Fruit fly (Drosophila melanogaster): ENCODE results near the gene ppk16.

Gene ppk16

DNA sequence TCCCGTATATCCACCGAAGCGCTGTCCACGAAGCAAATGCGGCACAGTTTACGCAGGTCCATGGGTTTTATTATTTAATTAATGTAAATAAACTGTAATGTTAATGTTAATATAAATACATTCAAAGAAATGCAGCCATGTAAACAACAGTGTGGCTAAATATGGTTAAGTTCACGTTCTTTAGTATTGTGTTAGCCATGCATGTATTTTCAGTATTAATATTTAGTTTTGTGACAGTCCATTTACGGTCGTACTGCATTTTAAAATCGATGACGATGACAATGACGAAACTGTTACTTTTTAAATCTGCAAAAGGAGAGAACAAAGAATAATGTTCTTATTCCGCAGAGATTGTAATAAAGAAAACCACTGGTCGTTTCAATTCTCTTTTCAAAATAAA is 18.1 kb upstream of the ppk16 start, which contains the start of gene CG13123 (continued):
- no peak for TF ChIP-seq CG2875 (GFP tag; optimal IDR thresholded peaks at IDR 0.05)
- TF ChIP-seq sc (optimal IDR thresholded peaks at IDR 0.05): no peak
- no peak for TF ChIP-seq sc (GFP tag; optimal IDR thresholded peaks at IDR 0.05)
- no peak for TF ChIP-seq CG9876 (GFP tag; optimal IDR thresholded peaks at IDR 0.05)
- peak; percentile 83 for TF ChIP-seq gfzf (GFP tag; optimal IDR thresholded peaks at IDR 0.05)
- no peak for TF ChIP-seq CTCF (GFP tag; optimal IDR thresholded peaks at IDR 0.05)
- TF ChIP-seq kay (GFP tag; optimal IDR thresholded peaks at IDR 0.05): no peak
- TF ChIP-seq jing (GFP tag; optimal IDR thresholded peaks at IDR 0.05): no peak
- TF ChIP-seq Hmx (GFP tag; optimal IDR thresholded peaks at IDR 0.05): no peak
- peak; percentile 33 for TF ChIP-seq BEAF-32 (GFP tag; optimal IDR thresholded peaks at IDR 0.05)
- no peak for TF ChIP-seq chif (GFP tag; optimal IDR thresholded peaks at IDR 0.05)
- TF ChIP-seq NC2β (GFP tag; optimal IDR thresholded peaks at IDR 0.05): no peak
- TF ChIP-seq Meics (GFP tag; optimal IDR thresholded peaks at IDR 0.05): no peak
- no peak for TF ChIP-seq E2f1 (GFP tag; IDR thresholded peaks at IDR 0.05)
- TF ChIP-seq phol (tag; optimal IDR thresholded peaks at IDR 0.05): peak; percentile 45
- TF ChIP-seq CG11695 (GFP tag; IDR thresholded peaks at IDR 0.05): no peak
- no peak for TF ChIP-seq Poxn (GFP tag; IDR thresholded peaks at IDR 0.05)
- TF ChIP-seq CG34422 (GFP tag; IDR thresholded peaks at IDR 0.05): no peak
- no peak for TF ChIP-seq repo (GFP tag; optimal IDR thresholded peaks at IDR 0.05)
- TF ChIP-seq usp (GFP tag; optimal IDR thresholded peaks at IDR 0.05): no peak
- TF ChIP-seq Ada2b (GFP tag; IDR thresholded peaks at IDR 0.05): no peak
- TF ChIP-seq dan (GFP tag; IDR thresholded peaks at IDR 0.05): no peak
- TF ChIP-seq ewg (GFP tag; optimal IDR thresholded peaks at IDR 0.05): no peak
- no peak for TF ChIP-seq Chrac-16 (GFP tag; optimal IDR thresholded peaks at IDR 0.05)
- TF ChIP-seq vfl (GFP tag; optimal IDR thresholded peaks at IDR 0.05): no peak
- TF ChIP-seq CG31224 (GFP tag; IDR thresholded peaks at IDR 0.05): no peak
- no peak for TF ChIP-seq CG17385 (GFP tag; optimal IDR thresholded peaks at IDR 0.05)
- no peak for TF ChIP-seq CG15696 (tag; optimal IDR thresholded peaks at IDR 0.05)
- no peak for TF ChIP-seq Optix (GFP tag; IDR thresholded peaks at IDR 0.05)
- no peak for TF ChIP-seq lov (optimal IDR thresholded peaks at IDR 0.05)
- no peak for TF ChIP-seq lov (GFP tag; IDR thresholded peaks at IDR 0.05)
- no peak for TF ChIP-seq CG7372 (GFP tag; IDR thresholded peaks at IDR 0.05)
- peak; percentile 5 for TF ChIP-seq lbe (GFP tag; optimal IDR thresholded peaks at IDR 0.05)
- TF ChIP-seq CG3726 (GFP tag; IDR thresholded peaks at IDR 0.05): no peak
- no peak for TF ChIP-seq CG5180 (GFP tag; optimal IDR thresholded peaks at IDR 0.05)
- TF ChIP-seq TFAM (GFP tag; optimal IDR thresholded peaks at IDR 0.05): no peak
- TF ChIP-seq gem (tag; optimal IDR thresholded peaks at IDR 0.05): no peak
- TF ChIP-seq CG2116 (GFP tag; optimal IDR thresholded peaks at IDR 0.05): peak; percentile 81
- TF ChIP-seq fd96Cb (tag; optimal IDR thresholded peaks at IDR 0.05): no peak
- no peak for TF ChIP-seq Oaz (GFP tag; IDR thresholded peaks at IDR 0.05)
- TF ChIP-seq Awh (GFP tag; IDR thresholded peaks at IDR 0.05): no peak
- TF ChIP-seq CG8944 (GFP tag; optimal IDR thresholded peaks at IDR 0.05): no peak
- no peak for TF ChIP-seq CG31388 (GFP tag; optimal IDR thresholded peaks at IDR 0.05)
- no peak for TF ChIP-seq Kr (GFP tag; optimal IDR thresholded peaks at IDR 0.05)
- no peak for TF ChIP-seq Xrp1 (GFP tag; IDR thresholded peaks at IDR 0.05)
- TF ChIP-seq MESR4 (GFP tag; optimal IDR thresholded peaks at IDR 0.05): peak; percentile 53
- no peak for TF ChIP-seq mirr (GFP tag; optimal IDR thresholded peaks at IDR 0.05)
- TF ChIP-seq Ets97D (GFP tag; optimal IDR thresholded peaks at IDR 0.05): peak; percentile 46
- TF ChIP-seq bbx (GFP tag; IDR thresholded peaks at IDR 0.05; ENCODE audit: partially characterized antibody): peak; percentile 37; the same call in 1 of the 2 replicates
- TF ChIP-seq CG10366 (GFP tag; IDR thresholded peaks at IDR 0.05): no peak
- TF ChIP-seq salm (tag; optimal IDR thresholded peaks at IDR 0.05): no peak
- TF ChIP-seq Taf1 (GFP tag; IDR thresholded peaks at IDR 0.05): no peak
- no peak for TF ChIP-seq CG10321 (GFP tag; IDR thresholded peaks at IDR 0.05)
- TF ChIP-seq CG1602 (GFP tag; optimal IDR thresholded peaks at IDR 0.05): no peak
